Fruit fly (Drosophila melanogaster): Measurements from ENCODE around the gene CG5199.

The CG5199 gene

DNA sequence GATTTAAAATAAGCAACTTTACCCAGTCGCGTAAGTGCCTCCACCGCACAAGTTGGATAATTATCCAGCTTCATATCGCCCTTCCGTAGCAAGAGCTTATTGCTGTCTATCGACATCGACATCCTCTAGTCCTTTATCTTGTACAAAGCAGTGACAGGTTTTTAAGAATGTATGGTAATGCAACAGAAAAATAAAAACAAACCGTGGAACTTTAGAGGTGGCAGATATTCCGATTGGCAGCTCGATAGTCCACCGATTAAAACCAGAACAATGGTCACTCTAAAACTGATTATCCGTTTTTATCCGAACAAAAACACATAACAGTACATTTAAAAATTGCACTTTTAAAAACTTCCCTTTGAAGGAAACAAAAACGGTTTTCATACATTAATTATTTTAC, 25.2 kb downstream of the CG5199 start, which contains the start of gene CG5274:
CG5274 (minus strand) TSS at position 218 of the 400 bp plus-strand sequence.
- no peak for TF ChIP-seq CG12768 (GFP tag; optimal IDR thresholded peaks at IDR 0.05)
- TF ChIP-seq CG7101 (tag; optimal IDR thresholded peaks at IDR 0.05), result no peak
- TF ChIP-seq bab1 (GFP tag; optimal IDR thresholded peaks at IDR 0.05), result peak; percentile 62

- TF ChIP-seq Crg-1 (GFP tag; optimal IDR thresholded peaks at IDR 0.05) (no peak), Mnt (GFP tag; optimal IDR thresholded peaks at IDR 0.05) (no peak), CG14711 (tag; optimal IDR thresholded peaks at IDR 0.05) (no peak), tj (GFP tag; optimal IDR thresholded peaks at IDR 0.05) (no peak), toe (GFP tag; optimal IDR thresholded peaks at IDR 0.05) (no peak), pad (GFP tag; optimal IDR thresholded peaks at IDR 0.05) (no peak), CG5204 (GFP tag; optimal IDR thresholded peaks at IDR 0.05) (no peak), Hr96 (GFP tag; optimal IDR thresholded peaks at IDR 0.05) (no peak), CG12768 (GFP tag; optimal IDR thresholded peaks at IDR 0.05) (no peak), ovo (GFP tag; optimal IDR thresholded peaks at IDR 0.05) (no peak), cnc (optimal IDR thresholded peaks at IDR 0.05) (no peak), CG7045 (GFP tag; optimal IDR thresholded peaks at IDR 0.05) (no peak), Clk (GFP tag; optimal IDR thresholded peaks at IDR 0.05) (no peak), CG11617 (GFP tag; optimal IDR thresholded peaks at IDR 0.05) (no peak), CG1620 (GFP tag; optimal IDR thresholded peaks at IDR 0.05) (no peak), kay (GFP tag; ENCODE audit: borderline replicate concordance) (no peak)
Measured at dm6 chr3L:20425888-20426287, 26.8 kb downstream of the CG5199 start, which contains the start of gene CG5282. Gene CG5282 (minus strand): TSS chr3L:20426071.

dm6 chr3L:20413304-20413703, 39.4 kb downstream of the CG5199 start, which contains the start of gene zye:
Gene zye (plus strand): TSS chr3L:20413604.
- TF ChIP-seq Crg-1 (GFP tag; optimal IDR thresholded peaks at IDR 0.05) (no peak), Mnt (GFP tag; optimal IDR thresholded peaks at IDR 0.05) (no peak), tj (GFP tag; optimal IDR thresholded peaks at IDR 0.05) (no peak), CG11617 (GFP tag; optimal IDR thresholded peaks at IDR 0.05) (no peak), cnc (optimal IDR thresholded peaks at IDR 0.05) (no peak), CG33017 (tag; optimal IDR thresholded peaks at IDR 0.05) (no peak), ovo (GFP tag; optimal IDR thresholded peaks at IDR 0.05) (no peak), toe (GFP tag; optimal IDR thresholded peaks at IDR 0.05) (no peak), Hr96 (GFP tag; optimal IDR thresholded peaks at IDR 0.05) (no peak), cic (GFP tag; optimal IDR thresholded peaks at IDR 0.05) (no peak), CG1620 (GFP tag; optimal IDR thresholded peaks at IDR 0.05) (no peak), CG12768 (GFP tag; optimal IDR thresholded peaks at IDR 0.05) (no peak), pad (GFP tag; optimal IDR thresholded peaks at IDR 0.05) (no peak), Clk (GFP tag; optimal IDR thresholded peaks at IDR 0.05) (no peak), CG14711 (tag; optimal IDR thresholded peaks at IDR 0.05) (no peak), CG5204 (GFP tag; optimal IDR thresholded peaks at IDR 0.05) (no peak), CG7101 (tag; optimal IDR thresholded peaks at IDR 0.05) (no peak), bab1 (GFP tag; optimal IDR thresholded peaks at IDR 0.05) (no peak), kay (GFP tag; ENCODE audit: borderline replicate concordance) (no peak)

dm6 chr3L:20410780-20411179, 41.9 kb downstream of the CG5199 start:
- TF ChIP-seq CG1620 (GFP tag; optimal IDR thresholded peaks at IDR 0.05) (no peak), tj (GFP tag; optimal IDR thresholded peaks at IDR 0.05) (no peak), CG12768 (GFP tag; optimal IDR thresholded peaks at IDR 0.05) (no peak), CG7101 (tag; optimal IDR thresholded peaks at IDR 0.05) (peak; percentile 35), cnc (optimal IDR thresholded peaks at IDR 0.05) (no peak), CG11617 (GFP tag; optimal IDR thresholded peaks at IDR 0.05) (peak; percentile 29), bab1 (GFP tag; optimal IDR thresholded peaks at IDR 0.05) (peak; percentile 36), toe (GFP tag; optimal IDR thresholded peaks at IDR 0.05) (no peak)

dm6 chr3L:20410345-20410744, 42.3 kb downstream of the CG5199 start, which contains the start of gene CG13248:
Gene CG13248 (minus strand): TSS chr3L:20410566.
- no peak for TF ChIP-seq Hr96 (GFP tag; optimal IDR thresholded peaks at IDR 0.05)
- no peak for TF ChIP-seq cic (GFP tag; optimal IDR thresholded peaks at IDR 0.05)
- TF ChIP-seq toe (GFP tag; optimal IDR thresholded peaks at IDR 0.05), result no peak
- TF ChIP-seq ovo (GFP tag; optimal IDR thresholded peaks at IDR 0.05), result no peak
- no peak for TF ChIP-seq CG7101 (tag; optimal IDR thresholded peaks at IDR 0.05)
- TF ChIP-seq cnc (optimal IDR thresholded peaks at IDR 0.05), result no peak
- TF ChIP-seq bab1 (GFP tag; optimal IDR thresholded peaks at IDR 0.05), result no peak
- TF ChIP-seq CG14711 (tag; optimal IDR thresholded peaks at IDR 0.05), result no peak
- no peak for TF ChIP-seq pad (GFP tag; optimal IDR thresholded peaks at IDR 0.05)
- no peak for TF ChIP-seq CG33017 (tag; optimal IDR thresholded peaks at IDR 0.05)
- no peak for TF ChIP-seq CG1620 (GFP tag; optimal IDR thresholded peaks at IDR 0.05)
- no peak for TF ChIP-seq kay (GFP tag; ENCODE audit: borderline replicate concordance)
- no peak for TF ChIP-seq CG11617 (GFP tag; optimal IDR thresholded peaks at IDR 0.05)
- TF ChIP-seq tj (GFP tag; optimal IDR thresholded peaks at IDR 0.05), result no peak
- TF ChIP-seq Clk (GFP tag; optimal IDR thresholded peaks at IDR 0.05), result no peak
- no peak for TF ChIP-seq CG12768 (GFP tag; optimal IDR thresholded peaks at IDR 0.05)

DNA sequence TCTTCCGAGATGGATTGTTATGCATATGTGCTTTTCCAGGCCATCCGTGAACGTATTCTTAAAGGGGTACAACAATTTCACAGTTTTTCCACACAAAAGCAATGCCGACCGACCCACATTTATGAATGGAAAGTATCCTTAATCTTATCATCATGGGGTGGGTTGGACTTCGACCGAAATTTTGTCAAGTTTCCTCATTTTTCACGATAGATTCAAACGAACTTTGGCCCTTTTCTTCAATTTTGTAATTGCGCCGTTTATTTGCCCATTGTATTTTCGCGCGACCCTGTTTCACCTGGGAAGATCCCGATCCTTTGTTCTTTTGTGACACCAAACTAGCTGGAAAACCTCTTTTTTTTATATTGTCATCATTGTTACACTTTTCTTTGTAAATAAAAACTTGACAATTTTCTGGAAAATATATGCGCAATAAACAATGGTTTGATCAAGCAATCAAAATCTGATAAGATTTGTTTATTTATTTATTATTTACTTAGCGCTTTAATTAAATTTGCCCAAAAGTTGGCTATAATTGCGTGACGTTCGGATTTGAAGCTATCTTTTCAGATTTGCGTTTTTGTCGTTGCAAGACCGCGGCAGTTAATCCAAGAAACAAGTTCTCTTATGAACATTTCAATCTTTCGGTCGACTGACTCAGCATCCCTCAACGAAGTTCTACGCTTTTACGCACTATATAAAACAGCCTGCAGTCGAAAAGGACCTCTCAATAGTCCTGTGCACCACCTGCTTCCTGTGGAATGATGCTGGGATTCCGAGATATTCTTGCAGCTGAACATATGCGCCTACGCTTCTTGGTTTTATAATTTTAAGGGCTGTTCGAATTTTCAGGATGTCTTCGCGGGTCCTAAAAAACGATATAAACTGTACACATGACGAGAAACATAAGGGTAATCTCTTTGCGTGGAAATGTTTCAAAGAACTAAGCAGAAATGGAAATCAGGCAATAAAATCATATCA, 46.4 kb downstream of the CG5199 start:
- TF ChIP-seq CG7101 (tag; optimal IDR thresholded peaks at IDR 0.05) (peak; percentile 12), pad (GFP tag; optimal IDR thresholded peaks at IDR 0.05) (no peak), CG33017 (tag; optimal IDR thresholded peaks at IDR 0.05) (peak; percentile 26), cnc (optimal IDR thresholded peaks at IDR 0.05) (no peak), toe (GFP tag; optimal IDR thresholded peaks at IDR 0.05) (no peak), CG12768 (GFP tag; optimal IDR thresholded peaks at IDR 0.05) (no peak), kay (GFP tag; ENCODE audit: borderline replicate concordance) (peak; percentile 14), CG11617 (GFP tag; optimal IDR thresholded peaks at IDR 0.05) (peak; percentile 12), Hr96 (GFP tag; optimal IDR thresholded peaks at IDR 0.05) (no peak)
